Worm (Caenorhabditis elegans) whole organism, L4/young adult: Measurements from ENCODE around the gene srj-9.

Source experiments
- W03F9.2 ChIP-seq: fragments of 150-350 bp; optimal IDR thresholded peaks from 2 replicates; lab custom pipeline; 2014; ENCODE audit warnings: missing biosample characterization, missing genetic modification characterization
- dao-5 ChIP-seq: sonication (generic microtip); optimal IDR thresholded peaks from 2 replicates; lab custom pipeline; 2016; ENCODE audit warnings: missing genotype, missing genetic modification characterization, moderate library complexity, missing compliant biosample characterization

- no peak for TF ChIP-seq dao-5 (tag; lab: Kevin White, UChicago)
- TF ChIP-seq W03F9.2 (tag; lab: Kevin White, UChicago) = no peak
Observed at ce11 chrV:3426076-3426475, 5.7 kb upstream of the srj-9 start, which contains the start of gene srab-22.
